Worm (Caenorhabditis elegans) whole organism, early embryonic: ENCODE results near the gene Y42A5A.3.

Source experiments
- B0310.2 ChIP-seq: sonication (generic microtip); optimal IDR thresholded peaks from 2 replicates; lab custom pipeline; 2016; ENCODE audit warnings: mild to moderate bottlenecking, missing genetic modification characterization, missing compliant biosample characterization
- ama-1 ChIP-seq: fragments of 150-350 bp; optimal IDR thresholded peaks from 2 replicates; lab custom pipeline; 2014
- flt-1 ChIP-seq: fragments of 200-800 bp; sonication (Bioruptor generic); IDR thresholded peaks from 2 replicates; pipeline ENCODE4 v1.3.6; 2022; ENCODE audit warnings: missing genetic modification characterization, missing compliant biosample characterization
- hmg-4 ChIP-seq: fragments of 200-800 bp; sonication (Bioruptor generic); optimal IDR thresholded peaks from 2 replicates; lab custom pipeline; 2018; ENCODE audit warnings: mild to moderate bottlenecking, missing genetic modification characterization, missing compliant biosample characterization
- hnd-1 ChIP-seq: sonication (generic microtip); optimal IDR thresholded peaks from 2 replicates; lab custom pipeline; 2016; ENCODE audit warnings: missing genetic modification characterization, missing compliant biosample characterization
- scrt-1 ChIP-seq: fragments of 200-800 bp; sonication (Bioruptor generic); IDR thresholded peaks from 2 replicates; pipeline ENCODE4 v1.3.6; 2022; ENCODE audit warnings: missing genetic modification characterization, missing compliant biosample characterization

ce11 chrV:11046730-11047129 is 49.0 kb downstream of the Y42A5A.3 start, which contains the start of gene dhs-18:
- TF ChIP-seq ama-1 (lab: Kevin White, UChicago) (no peak), scrt-1 (GFP tag; lab: Robert Waterston, UW) (no peak), flt-1 (GFP tag; lab: Robert Waterston, UW) (no peak), hmg-4 (GFP tag; lab: Kevin White, UChicago) (no peak), B0310.2 (tag; lab: Kevin White, UChicago) (no peak), hnd-1 (tag; lab: Kevin White, UChicago) (no peak)
